Fruit fly (Drosophila melanogaster): Measurements from ENCODE around the gene CG3342.

DNA sequence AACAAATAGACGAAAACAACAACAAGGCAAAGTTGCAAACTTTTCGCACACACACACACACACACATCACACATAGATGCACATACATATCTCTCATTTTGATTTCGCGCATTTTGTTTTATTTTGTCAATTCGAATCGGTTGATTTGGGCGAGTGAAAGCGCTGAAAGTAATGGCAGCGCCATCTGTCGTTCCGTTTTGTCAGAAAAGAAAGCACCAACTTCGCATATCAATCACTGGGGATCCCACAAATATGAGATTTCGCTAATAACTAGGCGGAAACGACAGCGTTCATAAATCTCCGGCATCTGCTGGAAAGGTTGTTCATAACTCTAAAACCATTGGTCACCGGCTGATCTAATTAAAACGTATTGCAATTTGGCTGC lies 22.4 kb upstream of the CG3342 start:
- TF ChIP-seq psq (GFP tag; optimal IDR thresholded peaks at IDR 0.05) (no peak), rgr (GFP tag; optimal IDR thresholded peaks at IDR 0.05) (no peak), usp (GFP tag; optimal IDR thresholded peaks at IDR 0.05) (no peak), ey (GFP tag; optimal IDR thresholded peaks at IDR 0.05) (no peak), Myc (optimal IDR thresholded peaks at IDR 0.05) (no peak)
